Worm (Caenorhabditis elegans): ENCODE data around the gene nspb-3.

Gene nspb-3

ce11 chrIV:6590029-6590428, 4.7 kb downstream of the nspb-3 start, which contains the start of the genes lec-11 and irld-7 (continued):
- TF ChIP-seq F26F4.8 (GFP tag; conservative IDR thresholded peaks at IDR 0.05) (no peak), lin-1 (GFP tag; IDR thresholded peaks at IDR 0.05) (no peak), lim-7 (GFP tag; IDR thresholded peaks at IDR 0.05) (no peak), nhr-28 (tag; optimal IDR thresholded peaks at IDR 0.05) (peak; percentile 50)

ce11 chrIV:6588080-6588613, 6.6 kb downstream of the nspb-3 start:
- TF ChIP-seq dmd-6 (GFP tag; IDR thresholded peaks at IDR 0.05) (no peak), nhr-48 (tag; optimal IDR thresholded peaks at IDR 0.05) (no peak), jun-1 (tag; optimal IDR thresholded peaks at IDR 0.05) (no peak), mxl-3 (GFP tag; optimal IDR thresholded peaks at IDR 0.05) (no peak), snpc-1.2 (GFP tag; IDR thresholded peaks at IDR 0.05) (peak; percentile 51; the same call in 1 of the 2 replicates), ceh-44 (GFP tag; IDR thresholded peaks at IDR 0.05) (no peak), ceh-32 (tag; optimal IDR thresholded peaks at IDR 0.05; ENCODE audit: poor library complexity) (no peak), lin-38 (GFP tag; IDR thresholded peaks at IDR 0.05) (0 out of 2 replicates have a peak, but pooled peaks have one; percentile 14), tag-97 (GFP tag; IDR thresholded peaks at IDR 0.05) (no peak), nhr-102 (tag; optimal IDR thresholded peaks at IDR 0.05) (no peak), unc-130 (GFP tag; optimal IDR thresholded peaks at IDR 0.05) (no peak), lim-7 (GFP tag; IDR thresholded peaks at IDR 0.05) (no peak), egl-27 (tag; optimal IDR thresholded peaks at IDR 0.05) (no peak)

- TF ChIP-seq arid-1 (GFP tag; conservative IDR thresholded peaks at IDR 0.05): no peak
- TF ChIP-seq lir-3 (tag; optimal IDR thresholded peaks at IDR 0.05): no peak
- TF ChIP-seq nhr-28 (tag; optimal IDR thresholded peaks at IDR 0.05): peak; percentile 59
- no peak for TF ChIP-seq nhr-102 (tag; optimal IDR thresholded peaks at IDR 0.05)
- no peak for TF ChIP-seq sdz-12 (GFP tag; optimal IDR thresholded peaks at IDR 0.05)
- TF ChIP-seq vab-7 (GFP tag; IDR thresholded peaks at IDR 0.05): no peak
- TF ChIP-seq F37D6.2 (tag; optimal IDR thresholded peaks at IDR 0.05): no peak
- peak in 1 of 2 experiments; percentile 89 for TF ChIP-seq lsy-2 (tag; optimal IDR thresholded peaks at IDR 0.05)
- no peak for TF ChIP-seq lin-29 (GFP tag; IDR thresholded peaks at IDR 0.05)
- no peak for TF ChIP-seq nhr-76 (tag; optimal IDR thresholded peaks at IDR 0.05)
- no peak for TF ChIP-seq T20F7.1 (GFP tag; optimal IDR thresholded peaks at IDR 0.05)
- no peak for TF ChIP-seq zip-11 (GFP tag; IDR thresholded peaks at IDR 0.05)
- TF ChIP-seq nhr-111 (GFP tag; optimal IDR thresholded peaks at IDR 0.05): no peak
- TF ChIP-seq snpc-1.2 (GFP tag; IDR thresholded peaks at IDR 0.05): peak; percentile 66
- no peak for TF ChIP-seq F26F4.8 (GFP tag; conservative IDR thresholded peaks at IDR 0.05)
- TF ChIP-seq ceh-82 (tag; optimal IDR thresholded peaks at IDR 0.05): no peak
- TF ChIP-seq lin-15B (tag; optimal IDR thresholded peaks at IDR 0.05): no peak
- TF ChIP-seq R02D3.7 (tag; optimal IDR thresholded peaks at IDR 0.05): no peak
- TF ChIP-seq madf-9 (GFP tag; conservative IDR thresholded peaks at IDR 0.05): no peak
- peak; percentile 89 for TF ChIP-seq mes-2 (tag; optimal IDR thresholded peaks at IDR 0.05; ENCODE audit: poor library complexity, severe bottlenecking)
- no peak for TF ChIP-seq lin-1 (GFP tag; IDR thresholded peaks at IDR 0.05)
- peak; percentile 95 for TF ChIP-seq aha-1 (tag)
- TF ChIP-seq zfp-2 (tag; optimal IDR thresholded peaks at IDR 0.05): no peak
- TF ChIP-seq daf-8 (GFP tag; IDR thresholded peaks at IDR 0.05): no peak
- TF ChIP-seq hlh-30 (tag; optimal IDR thresholded peaks at IDR 0.05; ENCODE audit: insufficient read depth): peak; percentile 70
- TF ChIP-seq F44E2.7 (GFP tag; IDR thresholded peaks at IDR 0.05): no peak
- TF ChIP-seq egl-27 (tag; optimal IDR thresholded peaks at IDR 0.05): no peak
- TF ChIP-seq duxl-1 (tag; optimal IDR thresholded peaks at IDR 0.05; ENCODE audit: poor library complexity): peak; percentile 26
- no peak for TF ChIP-seq mxl-3 (GFP tag; optimal IDR thresholded peaks at IDR 0.05)
- no peak for TF ChIP-seq lim-7 (GFP tag; IDR thresholded peaks at IDR 0.05)
- no peak for TF ChIP-seq ces-1 (GFP tag; optimal IDR thresholded peaks at IDR 0.05)
- TF ChIP-seq daf-16 (GFP tag; optimal IDR thresholded peaks at IDR 0.05): no peak
- peak; percentile 23 for TF ChIP-seq daf-16 (tag; optimal IDR thresholded peaks at IDR 0.05)
- no peak for TF ChIP-seq unc-39 (tag; optimal IDR thresholded peaks at IDR 0.05)
- TF ChIP-seq lin-39 (tag; optimal IDR thresholded peaks at IDR 0.05): no peak
- TF ChIP-seq egl-43 (GFP tag; IDR thresholded peaks at IDR 0.05): no peak
- TF ChIP-seq ZK337.2 (GFP tag; IDR thresholded peaks at IDR 0.05): no peak
- no peak for TF ChIP-seq F49E8.2 (tag; optimal IDR thresholded peaks at IDR 0.05; ENCODE audit: borderline replicate concordance)
Measured at ce11 chrIV:6585397-6585921, 9.3 kb downstream of the nspb-3 start, which contains the start of the genes F38A5.2 and dnj-11. TSS of gene F38A5.2 (minus strand) at chrIV:6585400. TSS of gene dnj-11 (plus strand) at chrIV:6585871.

Measured in whole organism, L4 larva.